Worm (Caenorhabditis elegans) whole organism, midembryonic: ENCODE results near the gene tnc-2.
"Not testable (repeated sequence)": the region's sequence is repeated elsewhere in the genome, so short reads cannot be mapped to it uniquely, and the experiment has no call there.

Source experiments
- T22C8.4 ChIP-seq: fragments of 200-800 bp; sonication (Bioruptor generic); IDR thresholded peaks from 2 replicates; pipeline ENCODE4 v1.3.6; 2022; ENCODE audit warnings: missing genetic modification characterization, missing compliant biosample characterization
- cog-1 ChIP-seq: sonication (generic microtip); optimal IDR thresholded peaks from 2 replicates; lab custom pipeline; 2016; ENCODE audit warnings: missing genetic modification characterization, missing compliant biosample characterization
- flt-1 ChIP-seq: fragments of 200-800 bp; sonication (Bioruptor generic); IDR thresholded peaks from 2 replicates; pipeline ENCODE4 v1.3.6; 2022; ENCODE audit warnings: missing genetic modification characterization, missing compliant biosample characterization
- klf-2 ChIP-seq: fragments of 200-800 bp; sonication (Bioruptor generic); conservative IDR thresholded peaks from 2 replicates; pipeline ENCODE4 v1.3.6; 2022; ENCODE audit warnings: missing genetic modification reagents, missing genetic modification characterization, missing compliant biosample characterization
- med-1 ChIP-seq: sonication (generic microtip); optimal IDR thresholded peaks from 2 replicates; lab custom pipeline; 2017; ENCODE audit warnings: missing genetic modification characterization, mild to moderate bottlenecking, missing compliant biosample characterization, antibody characterized with exemption, missing genetic modification reagents; ENCODE audit not compliant: insufficient read depth
- ref-1 ChIP-seq: fragments of 200-800 bp; sonication (Bioruptor generic); conservative IDR thresholded peaks from 2 replicates; pipeline ENCODE4 v1.3.6; 2022; ENCODE audit warnings: missing genetic modification reagents, missing genetic modification characterization, missing compliant biosample characterization
- tab-1 ChIP-seq: fragments of 200-800 bp; sonication (Bioruptor generic); IDR thresholded peaks from 2 replicates; pipeline ENCODE4 v1.3.6; 2022; ENCODE audit warnings: missing genetic modification characterization, missing compliant biosample characterization
- ztf-23 ChIP-seq: fragments of 200-800 bp; sonication (Bioruptor generic); IDR thresholded peaks from 2 replicates; pipeline ENCODE4 v1.3.6; 2022; ENCODE audit warnings: missing genetic modification reagents, missing genetic modification characterization, missing compliant biosample characterization
- ztf-29 ChIP-seq: fragments of 200-800 bp; sonication (Bioruptor generic); IDR thresholded peaks from 2 replicates; pipeline ENCODE4 v1.3.6; 2022; ENCODE audit warnings: missing genetic modification reagents, missing genetic modification characterization, missing compliant biosample characterization

Gene tnc-2

ce11 chrII:10466552-10466951 is at the start of gene tnc-2:
tnc-2 (plus strand) TSS chrII:10466852.
- TF ChIP-seq ref-1 (GFP tag; lab: Robert Waterston, UW) (no peak), klf-2 (no peak), cog-1 (tag; lab: Kevin White, UChicago) (no peak), tab-1 (GFP tag; lab: Robert Waterston, UW) (no peak), T22C8.4 (GFP tag; lab: Robert Waterston, UW) (no peak), ztf-29 (GFP tag; lab: Robert Waterston, UW) (no peak)

DNA sequence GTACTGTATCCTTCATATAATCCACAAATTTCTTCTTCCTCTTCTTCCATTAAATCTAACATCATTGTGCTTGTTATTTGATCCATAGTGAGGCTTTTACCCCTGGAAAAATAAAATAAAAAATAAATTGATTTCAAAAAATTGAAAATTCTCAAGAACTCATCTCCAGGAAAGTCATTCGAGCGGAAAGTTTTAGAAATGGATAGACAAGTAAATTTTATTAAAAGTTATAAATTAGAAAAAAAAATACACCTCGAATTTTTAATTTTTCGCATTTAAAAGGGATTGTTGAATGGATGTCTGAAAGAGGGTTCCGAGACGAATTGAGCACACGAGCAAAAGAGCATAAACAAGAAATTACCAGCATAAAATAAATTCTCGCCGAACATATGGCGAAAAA is 44.7 kb upstream of the tnc-2 start, which contains the start of gene frpr-21:
frpr-21 (minus strand) TSS at position 101 of the 400 bp plus-strand sequence.
- no peak for TF ChIP-seq ztf-29 (GFP tag; lab: Robert Waterston, UW)

ce11 chrII:10435836-10436235 is 30.8 kb upstream of the tnc-2 start, which contains the start of gene cut-4:
cut-4 (plus strand) TSS chrII:10436136.
- TF ChIP-seq klf-2 (no peak), T22C8.4 (GFP tag; lab: Robert Waterston, UW) (no peak), ztf-23 (GFP tag; lab: Robert Waterston, UW) (no peak), ref-1 (GFP tag; lab: Robert Waterston, UW) (no peak), cog-1 (tag; lab: Kevin White, UChicago) (no peak), med-1 (GFP tag; lab: Kevin White, UChicago) (no peak)

- no peak for TF ChIP-seq ztf-29 (GFP tag; lab: Robert Waterston, UW)
- TF ChIP-seq med-1 (GFP tag; lab: Kevin White, UChicago), result no peak
- TF ChIP-seq tab-1 (GFP tag; lab: Robert Waterston, UW), result no peak
- no peak for TF ChIP-seq cog-1 (tag; lab: Kevin White, UChicago)
- no peak for TF ChIP-seq ref-1 (GFP tag; lab: Robert Waterston, UW)
Measured at ce11 chrII:10437840-10438239, 28.8 kb upstream of the tnc-2 start.

ce11 chrII:10439976-10440375 is 26.7 kb upstream of the tnc-2 start, which contains the start of gene E04D5.4:
E04D5.4 (plus strand) TSS chrII:10440276.
- TF ChIP-seq tab-1 (GFP tag; lab: Robert Waterston, UW), result no peak
- no peak for TF ChIP-seq ref-1 (GFP tag; lab: Robert Waterston, UW)
- TF ChIP-seq med-1 (GFP tag; lab: Kevin White, UChicago), result no peak
- TF ChIP-seq flt-1, result no peak
- TF ChIP-seq klf-2, result no peak
- TF ChIP-seq ztf-29 (GFP tag; lab: Robert Waterston, UW), result no peak
- TF ChIP-seq ztf-23 (GFP tag; lab: Robert Waterston, UW), result no peak

- TF ChIP-seq tab-1, T22C8.4, ztf-23 (GFP tag; lab: Robert Waterston, UW): not testable (repeated sequence)
Measured at ce11 chrII:10442846-10443245, 23.8 kb upstream of the tnc-2 start, which contains the start of gene ZK673.1. ZK673.1 (plus strand) TSS chrII:10443146.

ce11 chrII:10443898-10444297 is 22.8 kb upstream of the tnc-2 start:
- TF ChIP-seq ztf-29 (GFP tag; lab: Robert Waterston, UW) (no peak), ref-1 (GFP tag; lab: Robert Waterston, UW) (no peak), T22C8.4 (GFP tag; lab: Robert Waterston, UW) (no peak), cog-1 (tag; lab: Kevin White, UChicago) (no peak), tab-1 (GFP tag; lab: Robert Waterston, UW) (no peak), klf-2 (no peak)

- TF ChIP-seq T22C8.4 (GFP tag; lab: Robert Waterston, UW) (no peak), ztf-29 (GFP tag; lab: Robert Waterston, UW) (no peak), cog-1 (tag; lab: Kevin White, UChicago) (no peak), ztf-23 (GFP tag; lab: Robert Waterston, UW) (no peak)
Measured at ce11 chrII:10444971-10445707, 21.5 kb upstream of the tnc-2 start.

DNA sequence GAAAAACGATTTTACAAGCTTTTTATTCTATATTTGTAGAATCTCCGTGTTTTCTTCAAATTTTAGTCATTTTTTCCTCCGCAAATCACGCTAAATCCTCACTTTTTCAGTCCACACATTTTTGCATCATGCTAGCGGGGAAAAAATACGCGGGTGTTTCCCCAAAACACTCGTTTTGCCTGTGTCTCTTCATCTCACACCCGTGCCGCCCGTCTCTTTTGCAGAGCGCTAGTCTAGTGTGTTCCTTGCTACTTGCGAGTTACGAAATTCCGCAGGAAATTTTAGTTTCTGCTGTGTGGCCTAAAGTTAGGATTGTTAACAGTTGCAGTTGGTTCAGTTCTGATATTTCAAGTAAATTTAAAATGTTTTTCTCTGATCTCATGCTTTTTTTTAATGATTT is 20.9 kb upstream of the tnc-2 start:
- TF ChIP-seq ref-1 (GFP tag; lab: Robert Waterston, UW), result no peak
- TF ChIP-seq klf-2, result no peak
- TF ChIP-seq ztf-29 (GFP tag; lab: Robert Waterston, UW), result no peak
- no peak for TF ChIP-seq ztf-23 (GFP tag; lab: Robert Waterston, UW)
- TF ChIP-seq med-1 (GFP tag; lab: Kevin White, UChicago), result no peak
- TF ChIP-seq flt-1, result no peak
- TF ChIP-seq tab-1 (GFP tag; lab: Robert Waterston, UW), result no peak
- no peak for TF ChIP-seq cog-1 (tag; lab: Kevin White, UChicago)
- no peak for TF ChIP-seq T22C8.4 (GFP tag; lab: Robert Waterston, UW)

DNA sequence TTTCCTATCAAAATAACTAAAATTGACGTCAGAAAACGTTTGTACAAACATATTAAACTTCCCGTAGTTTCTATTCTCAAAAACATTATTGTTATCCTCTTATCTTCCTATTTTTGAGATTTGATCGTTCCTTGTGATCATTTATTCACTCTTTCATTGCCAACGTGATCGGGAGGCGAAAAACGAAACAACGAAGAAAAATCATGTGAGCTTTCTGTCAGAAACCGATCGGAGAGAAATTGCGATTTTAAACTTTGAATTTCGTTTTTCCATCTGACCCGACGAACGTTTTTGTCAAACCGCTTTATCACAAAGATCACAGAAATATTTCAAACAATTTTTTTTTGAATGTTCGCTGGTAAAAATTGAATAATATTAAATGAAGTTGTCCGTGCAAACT is 20.4 kb upstream of the tnc-2 start:
- TF ChIP-seq klf-2, result no peak
- TF ChIP-seq ztf-29 (GFP tag; lab: Robert Waterston, UW), result no peak
- TF ChIP-seq cog-1 (tag; lab: Kevin White, UChicago), result no peak
- TF ChIP-seq med-1 (GFP tag; lab: Kevin White, UChicago), result no peak
- no peak for TF ChIP-seq T22C8.4 (GFP tag; lab: Robert Waterston, UW)
- no peak for TF ChIP-seq tab-1 (GFP tag; lab: Robert Waterston, UW)
- no peak for TF ChIP-seq ztf-23 (GFP tag; lab: Robert Waterston, UW)
- no peak for TF ChIP-seq flt-1
- no peak for TF ChIP-seq ref-1 (GFP tag; lab: Robert Waterston, UW)
